Worm (Caenorhabditis elegans) whole organism, L4 larva: ENCODE results near the gene srlf-34.
"Not testable (repeated sequence)": the region's sequence is repeated elsewhere in the genome, so short reads cannot be mapped to it uniquely, and the experiment has no call there.

Experiments used
- D1046.2 ChIP-seq: fragments of 200-800 bp; sonication (Bioruptor generic); IDR thresholded peaks from 2 replicates; pipeline ENCODE4 v1.3.6; 2022; ENCODE audit warnings: missing genetic modification characterization, missing compliant biosample characterization
- F10B5.3 ChIP-seq: sonication (generic microtip); optimal IDR thresholded peaks from 2 replicates; lab custom pipeline; 2016; ENCODE audit warnings: mild to moderate bottlenecking, missing genetic modification characterization, missing compliant biosample characterization
- F26F4.8 ChIP-seq: fragments of 200-800 bp; sonication (Bioruptor generic); conservative IDR thresholded peaks from 2 replicates; pipeline ENCODE4 v1.3.6; 2022; ENCODE audit warnings: missing genetic modification characterization, missing compliant biosample characterization
- F44E2.7 ChIP-seq: fragments of 200-800 bp; sonication (Bioruptor generic); IDR thresholded peaks from 2 replicates; pipeline ENCODE4 v2.1.2; 2022; ENCODE audit warnings: missing genetic modification characterization, missing compliant biosample characterization
- T20F7.1 ChIP-seq: fragments of 200-800 bp; sonication (Bioruptor generic); optimal IDR thresholded peaks from 2 replicates; lab custom pipeline; 2018; ENCODE audit warnings: mild to moderate bottlenecking, missing genetic modification characterization, missing compliant biosample characterization
- T26A8.4 ChIP-seq: fragments of 200-800 bp; sonication (Bioruptor generic); IDR thresholded peaks from 2 replicates; pipeline ENCODE4 v1.3.6; 2022; ENCODE audit warnings: missing genetic modification characterization, missing compliant biosample characterization
- Y105C5A.15 ChIP-seq: fragments of 200-800 bp; sonication (Bioruptor generic); IDR thresholded peaks from 2 replicates; pipeline ENCODE4 v1.3.6; 2022; ENCODE audit warnings: missing genetic modification characterization, missing compliant biosample characterization
- Y48G9A.11 ChIP-seq: fragments of 200-800 bp; sonication (Bioruptor generic); IDR thresholded peaks from 2 replicates; pipeline ENCODE4 v1.3.6; 2022; ENCODE audit warnings: missing genetic modification reagents, missing genetic modification characterization, missing compliant biosample characterization
- Y5F2A.4 ChIP-seq: fragments of 200-800 bp; sonication (Bioruptor generic); optimal IDR thresholded peaks from 2 replicates; lab custom pipeline; 2018; ENCODE audit warnings: mild to moderate bottlenecking, missing genetic modification characterization, missing compliant biosample characterization
- Y75B8A.6 ChIP-seq: fragments of 200-800 bp; sonication (Bioruptor generic); IDR thresholded peaks from 2 replicates; pipeline ENCODE4 v1.3.6; 2022; ENCODE audit warnings: missing genetic modification reagents, missing genetic modification characterization, missing compliant biosample characterization
- ZK337.2 ChIP-seq: fragments of 200-800 bp; sonication (Bioruptor generic); IDR thresholded peaks from 2 replicates; pipeline ENCODE4 v1.3.6; 2022; ENCODE audit warnings: missing genetic modification reagents, missing genetic modification characterization, missing compliant biosample characterization
- aha-1 ChIP-seq: fragments of 150-350 bp; peaks from one replicate; lab custom pipeline; 2014; ENCODE audit warnings: missing biosample characterization, missing genetic modification characterization
- arid-1 ChIP-seq: fragments of 200-800 bp; sonication (Bioruptor generic); conservative IDR thresholded peaks from 2 replicates; pipeline ENCODE4 v1.3.6; 2022; ENCODE audit warnings: missing genetic modification reagents, missing genetic modification characterization, missing compliant biosample characterization
- ceh-20 ChIP-seq: fragments of 200-800 bp; sonication (Bioruptor generic); IDR thresholded peaks from 2 replicates; pipeline ENCODE4 v1.3.6; 2022; ENCODE audit warnings: missing genetic modification reagents, missing genetic modification characterization, missing compliant biosample characterization
- daf-16 ChIP-seq, 3 experiments: sonication (generic microtip); optimal IDR thresholded peaks; 2 replicates each; lab custom pipeline; 2016 to 2017; ENCODE audit warnings: missing genetic modification characterization in 3 of 3, missing genetic modification reagents in 3 of 3, mild to moderate bottlenecking in 2 of 3, missing compliant biosample characterization in 2 of 3, missing biosample characterization in 1 of 3, moderate library complexity in 1 of 3
- daf-19 ChIP-seq: fragments of 200-800 bp; sonication (Bioruptor generic); conservative IDR thresholded peaks from 2 replicates; pipeline ENCODE4 v1.3.6; 2022; ENCODE audit warnings: missing genetic modification characterization, missing compliant biosample characterization
- dmd-6 ChIP-seq: fragments of 200-800 bp; sonication (Bioruptor generic); IDR thresholded peaks from 2 replicates; pipeline ENCODE4 v1.3.6; 2022; ENCODE audit warnings: missing genetic modification reagents, missing genetic modification characterization, missing compliant biosample characterization
- dpl-1 ChIP-seq: fragments of 150-350 bp; optimal IDR thresholded peaks from 2 replicates; lab custom pipeline; 2014; ENCODE audit warnings: missing biosample characterization, missing genetic modification reagents, missing genetic modification characterization
- egl-43 ChIP-seq: fragments of 200-800 bp; sonication (Bioruptor generic); IDR thresholded peaks from 2 replicates; pipeline ENCODE4 v1.3.6; 2022; ENCODE audit warnings: missing genetic modification reagents, missing genetic modification characterization, missing compliant biosample characterization
- hlh-11 ChIP-seq: fragments of 200-800 bp; sonication (Bioruptor generic); optimal IDR thresholded peaks from 2 replicates; lab custom pipeline; 2018; ENCODE audit warnings: mild to moderate bottlenecking, missing genetic modification characterization, missing compliant biosample characterization
- hmg-1.1 ChIP-seq: fragments of 200-800 bp; sonication (Bioruptor generic); IDR thresholded peaks from 2 replicates; pipeline ENCODE4 v1.3.6; 2022; ENCODE audit warnings: missing genetic modification reagents, missing genetic modification characterization, missing compliant biosample characterization
- jun-1 ChIP-seq: fragments of 150-350 bp; optimal IDR thresholded peaks from 2 replicates; lab custom pipeline; 2014; ENCODE audit warnings: missing biosample characterization, missing genetic modification reagents, missing genetic modification characterization
- lim-7 ChIP-seq: fragments of 200-800 bp; sonication (Bioruptor generic); IDR thresholded peaks from 2 replicates; pipeline ENCODE4 v1.3.6; 2022; ENCODE audit warnings: missing genetic modification characterization, missing compliant biosample characterization
- lin-1 ChIP-seq: fragments of 200-800 bp; sonication (Bioruptor generic); IDR thresholded peaks from 2 replicates; pipeline ENCODE4 v1.3.6; 2022; ENCODE audit warnings: missing genetic modification reagents, missing genetic modification characterization, missing compliant biosample characterization
- lin-38 ChIP-seq: fragments of 200-800 bp; sonication (Bioruptor generic); IDR thresholded peaks from 2 replicates; pipeline ENCODE4 v1.3.6; 2022; ENCODE audit warnings: missing genetic modification reagents, missing genetic modification characterization, missing compliant biosample characterization
- lsy-2 ChIP-seq, 2 experiments: fragments of 150-350 bp in 1 of 2; sonication (generic microtip) in 1 of 2; optimal IDR thresholded peaks; 2 replicates each; lab custom pipeline; 2014 to 2017; ENCODE audit warnings: missing biosample characterization in 2 of 2, missing genetic modification characterization in 2 of 2
- madf-5 ChIP-seq, 2 experiments: fragments of 200-800 bp; sonication (Bioruptor generic); IDR thresholded peaks; 2 replicates each; pipeline ENCODE4 v1.3.6; 2022; ENCODE audit warnings: missing compliant biosample characterization in 2 of 2, missing genetic modification characterization in 2 of 2
- mes-2 ChIP-seq: sonication (generic microtip); optimal IDR thresholded peaks from 2 replicates; lab custom pipeline; 2016; ENCODE audit warnings: missing genotype, mild to moderate bottlenecking, missing genetic modification characterization, missing compliant biosample characterization; ENCODE audit not compliant: poor library complexity, severe bottlenecking
- nhr-102 ChIP-seq: sonication (generic microtip); optimal IDR thresholded peaks from 2 replicates; lab custom pipeline; 2016; ENCODE audit warnings: mild to moderate bottlenecking, missing genetic modification characterization, moderate library complexity, missing compliant biosample characterization
- nhr-28 ChIP-seq: fragments of 150-350 bp; optimal IDR thresholded peaks from 2 replicates; lab custom pipeline; 2014; ENCODE audit warnings: missing biosample characterization, missing genetic modification characterization
- nhr-42 ChIP-seq: fragments of 200-800 bp; sonication (Bioruptor generic); IDR thresholded peaks from 2 replicates; pipeline ENCODE4 v1.3.6; 2022; ENCODE audit warnings: missing genetic modification characterization, missing compliant biosample characterization
- nhr-6 ChIP-seq: fragments of 150-350 bp; optimal IDR thresholded peaks from 2 replicates; lab custom pipeline; 2014; ENCODE audit warnings: missing biosample characterization, missing genetic modification characterization
- nhr-77 ChIP-seq: fragments of 150-350 bp; optimal IDR thresholded peaks from 2 replicates; lab custom pipeline; 2014; ENCODE audit warnings: missing biosample characterization, missing genetic modification characterization
- pha-4 ChIP-seq, 2 experiments: fragments of 150-350 bp in 1 of 2; fragments of 200-800 bp in 1 of 2; sonication (Bioruptor generic) in 1 of 2; IDR thresholded peaks in 1 of 2; optimal IDR thresholded peaks in 1 of 2; 2 replicates each; pipeline versions ENCODE4 v1.3.6 to Lab custom; 2014 to 2022; ENCODE audit warnings: missing genetic modification characterization in 2 of 2, missing genetic modification reagents in 2 of 2, missing biosample characterization in 1 of 2, missing compliant biosample characterization in 1 of 2
- php-3 ChIP-seq: fragments of 200-800 bp; sonication (Bioruptor generic); IDR thresholded peaks from 2 replicates; pipeline ENCODE4 v1.3.6; 2022; ENCODE audit warnings: missing genetic modification reagents, missing genetic modification characterization, missing compliant biosample characterization
- pqm-1 ChIP-seq: sonication (generic microtip); optimal IDR thresholded peaks from 2 replicates; lab custom pipeline; 2017; ENCODE audit warnings: missing biosample characterization, missing genetic modification characterization
- rbr-2 ChIP-seq: sonication (generic microtip); optimal IDR thresholded peaks from 2 replicates; lab custom pipeline; 2016; ENCODE audit warnings: missing genotype, missing genetic modification characterization, missing compliant biosample characterization
- set-16 ChIP-seq: fragments of 200-800 bp; sonication (Bioruptor generic); IDR thresholded peaks from 2 replicates; pipeline ENCODE4 v1.3.6; 2022; ENCODE audit warnings: missing genetic modification reagents, missing genetic modification characterization, missing compliant biosample characterization
- snpc-1.2 ChIP-seq: fragments of 200-800 bp; sonication (Bioruptor generic); IDR thresholded peaks from 2 replicates; pipeline ENCODE4 v1.3.6; 2022; ENCODE audit warnings: missing genetic modification reagents, missing genetic modification characterization, missing compliant biosample characterization
- spr-1 ChIP-seq: sonication (generic microtip); optimal IDR thresholded peaks from 2 replicates; lab custom pipeline; 2016; ENCODE audit warnings: mild to moderate bottlenecking, missing genetic modification characterization, missing compliant biosample characterization
- spr-3 ChIP-seq: fragments of 200-800 bp; sonication (Bioruptor generic); optimal IDR thresholded peaks from 2 replicates; lab custom pipeline; 2018; ENCODE audit warnings: mild to moderate bottlenecking, missing genetic modification characterization, missing compliant biosample characterization
- unc-130 ChIP-seq: sonication (generic microtip); optimal IDR thresholded peaks from 2 replicates; lab custom pipeline; 2016; ENCODE audit warnings: missing genetic modification reagents, missing genetic modification characterization, missing compliant biosample characterization
- unc-39 ChIP-seq: sonication (generic microtip); optimal IDR thresholded peaks from 2 replicates; lab custom pipeline; 2017; ENCODE audit warnings: missing biosample characterization, missing genetic modification characterization
- vab-7 ChIP-seq: fragments of 200-800 bp; sonication (Bioruptor generic); IDR thresholded peaks from 2 replicates; pipeline ENCODE4 v1.3.6; 2022; ENCODE audit warnings: missing genetic modification reagents, missing genetic modification characterization, missing compliant biosample characterization
- zfp-2 ChIP-seq: sonication (generic microtip); optimal IDR thresholded peaks from 2 replicates; lab custom pipeline; 2016; ENCODE audit warnings: mild to moderate bottlenecking, missing genetic modification characterization, missing compliant biosample characterization

srlf-34 gene

ce11 chrII:10300954-10301353 lies 11.1 kb upstream of the srlf-34 start, which contains the start of gene mdt-22 (continued):
- TF ChIP-seq F10B5.3 (tag; lab: Kevin White, UChicago) = peak; percentile 27
- TF ChIP-seq D1046.2 (GFP tag; lab: Robert Waterston, UW) = no peak
- peak; percentile 60 for TF ChIP-seq hlh-11
- peak in 1 of 2 experiments; percentile 83 for TF ChIP-seq lsy-2 (tag; optimal IDR thresholded peaks at IDR 0.05; lab: Kevin White, UChicago)
- TF ChIP-seq nhr-28 (tag; lab: Kevin White, UChicago) = peak; percentile 20
- TF ChIP-seq daf-19 (GFP tag; lab: Robert Waterston, UW) = 0 out of 2 replicates have a peak, but pooled peaks have one; percentile 46
- TF ChIP-seq zfp-2 (tag; lab: Kevin White, UChicago) = no peak
- peak; percentile 76 for TF ChIP-seq rbr-2 (tag; lab: Kevin White, UChicago)
- peak; percentile 1 for TF ChIP-seq jun-1 (tag; lab: Kevin White, UChicago)
- no peak for TF ChIP-seq Y75B8A.6
- peak; percentile 68 for TF ChIP-seq ceh-20 (GFP tag; lab: Robert Waterston, UW)
- TF ChIP-seq vab-7 = peak; percentile 62
- peak; percentile 79 for TF ChIP-seq hmg-1.1 (GFP tag; lab: Robert Waterston, UW)
- TF ChIP-seq daf-16 (GFP tag; optimal IDR thresholded peaks at IDR 0.05; lab: Kevin White, UChicago) = peak in 1 of 2 experiments; percentile 45
- peak; percentile 45 for TF ChIP-seq daf-16 (tag; optimal IDR thresholded peaks at IDR 0.05; lab: Kevin White, UChicago)
- peak; percentile 27 for TF ChIP-seq Y5F2A.4
- TF ChIP-seq unc-130 (GFP tag; lab: Kevin White, UChicago) = peak; percentile 33
- peak; percentile 29; the same call in 1 of the 2 replicates for TF ChIP-seq snpc-1.2
- TF ChIP-seq dmd-6 = peak; percentile 65
- TF ChIP-seq pqm-1 (tag; lab: Kevin White, UChicago) = no peak
- 0 out of 2 replicates have a peak, but pooled peaks have one; percentile 57 for TF ChIP-seq nhr-42
- peak; percentile 58 for TF ChIP-seq T20F7.1 (GFP tag; lab: Kevin White, UChicago)
- 0 out of 2 replicates have a peak, but pooled peaks have one; percentile 46 for TF ChIP-seq ZK337.2 (GFP tag; lab: Robert Waterston, UW)
- peak; percentile 95 for TF ChIP-seq dpl-1 (GFP tag; lab: Kevin White, UChicago)
- peak; percentile 53; the same call in 1 of the 2 replicates for TF ChIP-seq Y48G9A.11 (GFP tag; lab: Robert Waterston, UW)
- TF ChIP-seq nhr-77 (tag; lab: Kevin White, UChicago) = no peak
- no peak for TF ChIP-seq set-16 (GFP tag; lab: Robert Waterston, UW)
- no peak for TF ChIP-seq unc-39 (tag; lab: Kevin White, UChicago)
- TF ChIP-seq arid-1 (GFP tag; lab: Robert Waterston, UW) = peak; percentile 78; the same call in 1 of the 2 replicates
- TF ChIP-seq nhr-6 (tag; lab: Kevin White, UChicago) = peak; percentile 28
- TF ChIP-seq spr-3 (GFP tag; lab: Kevin White, UChicago) = no peak
- no peak for TF ChIP-seq F44E2.7 (GFP tag; lab: Robert Waterston, UW)

ce11 chrII:10302141-10302574 lies 9.9 kb upstream of the srlf-34 start:
- 0 out of 2 replicates have a peak, but pooled peaks have one; percentile 68 for TF ChIP-seq snpc-1.2
- TF ChIP-seq aha-1 = peak; percentile 92
- TF ChIP-seq pha-4 (GFP tag; IDR thresholded peaks at IDR 0.05; lab: Robert Waterston, UW) = peak; percentile 72
- not testable (repeated sequence) for TF ChIP-seq pha-4 (tag; optimal IDR thresholded peaks at IDR 0.05; lab: Kevin White, UChicago); daf-16 (GFP tag; optimal IDR thresholded peaks at IDR 0.05; lab: Kevin White, UChicago)
- TF ChIP-seq rbr-2 (tag; lab: Kevin White, UChicago) = peak; percentile 37
- 0 out of 2 replicates have a peak, but pooled peaks have one; percentile 2 for TF ChIP-seq Y105C5A.15 (GFP tag; lab: Robert Waterston, UW)
- TF ChIP-seq lin-1 = 0 out of 2 replicates have a peak, but pooled peaks have one; percentile 18
- peak; percentile 16 for TF ChIP-seq unc-130 (GFP tag; lab: Kevin White, UChicago)
- TF ChIP-seq vab-7 = peak; percentile 21; the same call in 1 of the 2 replicates
- TF ChIP-seq lin-38 (GFP tag; lab: Robert Waterston, UW) = peak; percentile 74
- TF ChIP-seq spr-1 (tag; lab: Kevin White, UChicago) = peak; percentile 48
- peak; percentile 49; the same call in 1 of the 2 replicates for TF ChIP-seq hmg-1.1 (GFP tag; lab: Robert Waterston, UW)
- TF ChIP-seq F26F4.8 (GFP tag; lab: Robert Waterston, UW) = peak; percentile 67; the same call in 1 of the 2 replicates
- 0 out of 4 replicates have a peak, but pooled peaks of 1 of the 2 experiments have one; percentile 17 for TF ChIP-seq madf-5 (GFP tag; IDR thresholded peaks at IDR 0.05; lab: Robert Waterston, UW)
- TF ChIP-seq dmd-6 = peak; percentile 30
- peak; percentile 73 for TF ChIP-seq T26A8.4
- 0 out of 2 replicates have a peak, but pooled peaks have one; percentile 28 for TF ChIP-seq Y48G9A.11 (GFP tag; lab: Robert Waterston, UW)
- 0 out of 2 replicates have a peak, but pooled peaks have one; percentile 49 for TF ChIP-seq lim-7
- TF ChIP-seq mes-2 (tag; lab: Kevin White, UChicago) = peak; percentile 17
- peak; percentile 43 for TF ChIP-seq daf-16 (tag; optimal IDR thresholded peaks at IDR 0.05; lab: Kevin White, UChicago)
- peak; percentile 26 for TF ChIP-seq nhr-102 (tag; lab: Kevin White, UChicago)
- TF ChIP-seq set-16 (GFP tag; lab: Robert Waterston, UW) = peak; percentile 58; the same call in 1 of the 2 replicates
- peak; percentile 78 for TF ChIP-seq egl-43 (GFP tag; lab: Robert Waterston, UW)
- 0 out of 2 replicates have a peak, but pooled peaks have one; percentile 32 for TF ChIP-seq php-3 (GFP tag; lab: Robert Waterston, UW)
